Worm (Caenorhabditis elegans) whole organism, L2 larva: ENCODE measurements around the gene wrt-3.

ENCODE experiments used
- alr-1 ChIP-seq: fragments of 150-350 bp; optimal IDR thresholded peaks from 2 replicates; lab custom pipeline; 2014; ENCODE audit warnings: missing biosample characterization, missing genetic modification characterization
- fos-1 ChIP-seq: fragments of 150-350 bp; optimal IDR thresholded peaks from 2 replicates; lab custom pipeline; 2014; ENCODE audit warnings: missing biosample characterization, missing genetic modification characterization
- lin-39 ChIP-seq: fragments of 150-350 bp; optimal IDR thresholded peaks from 2 replicates; lab custom pipeline; 2014; ENCODE audit warnings: missing biosample characterization, missing genetic modification reagents, missing genetic modification characterization
- lsy-2 ChIP-seq, 2 experiments: fragments of 150-350 bp in 1 of 2; sonication (generic microtip) in 1 of 2; optimal IDR thresholded peaks; 2 replicates each; lab custom pipeline; 2014 to 2017; ENCODE audit warnings: missing biosample characterization in 2 of 2, missing genetic modification characterization in 2 of 2
- mdl-1 ChIP-seq, 2 experiments: fragments of 150-350 bp in 1 of 2; sonication (generic microtip) in 1 of 2; optimal IDR thresholded peaks; 2 replicates each; lab custom pipeline; 2017; ENCODE audit warnings: missing biosample characterization in 2 of 2, missing genetic modification characterization in 2 of 2
- nhr-11 ChIP-seq: fragments of 150-350 bp; optimal IDR thresholded peaks from 2 replicates; lab custom pipeline; 2014; ENCODE audit warnings: missing biosample characterization, missing genetic modification characterization
- nhr-12 ChIP-seq: fragments of 150-350 bp; optimal IDR thresholded peaks from 2 replicates; lab custom pipeline; 2014; ENCODE audit warnings: missing biosample characterization, missing genetic modification characterization
- nhr-237 ChIP-seq: fragments of 150-350 bp; optimal IDR thresholded peaks from 2 replicates; lab custom pipeline; 2014; ENCODE audit warnings: missing biosample characterization, missing genetic modification characterization
- nhr-6 ChIP-seq: fragments of 150-350 bp; optimal IDR thresholded peaks from 2 replicates; lab custom pipeline; 2014; ENCODE audit warnings: missing biosample characterization, missing genetic modification characterization
- snpc-4 ChIP-seq: fragments of 150-350 bp; optimal IDR thresholded peaks from 2 replicates; lab custom pipeline; 2014; ENCODE audit warnings: missing biosample characterization, missing genetic modification characterization
- ztf-11 ChIP-seq: sonication (generic microtip); optimal IDR thresholded peaks from 2 replicates; lab custom pipeline; 2017; ENCODE audit warnings: missing biosample characterization, missing genetic modification characterization

DNA sequence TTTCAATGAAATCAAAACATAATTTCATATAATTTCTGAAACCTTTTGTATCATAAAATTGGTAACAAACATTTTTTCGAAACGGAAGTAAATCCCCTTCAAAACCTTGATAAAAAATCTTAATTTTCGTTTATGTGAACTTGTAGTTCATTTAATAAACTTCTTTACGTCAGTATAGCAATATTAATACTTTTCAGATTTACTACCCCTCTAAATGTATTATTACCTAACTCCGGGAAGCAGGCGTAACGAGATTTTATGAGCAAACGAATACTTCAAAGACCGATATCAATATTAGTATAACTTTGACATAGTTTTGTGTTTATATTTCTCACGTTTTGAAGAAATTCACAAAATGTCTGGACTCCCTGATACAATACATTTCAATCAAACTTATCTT lies 11.1 kb upstream of the wrt-3 start, which contains the start of gene sru-1:
- TF ChIP-seq lin-39 (no peak), nhr-12 (tag; lab: Kevin White, UChicago) (no peak), fos-1 (tag; lab: Kevin White, UChicago) (no peak), snpc-4 (no peak), ztf-11 (no peak), nhr-11 (tag; lab: Kevin White, UChicago) (no peak), mdl-1 (tag; optimal IDR thresholded peaks at IDR 0.05; lab: Kevin White, UChicago) (no peak), nhr-237 (no peak), alr-1 (tag; lab: Kevin White, UChicago) (no peak), lsy-2 (tag; optimal IDR thresholded peaks at IDR 0.05; lab: Kevin White, UChicago) (no peak), nhr-6 (no peak)
